Worm (Caenorhabditis elegans) whole organism, young adult: Measurements from ENCODE around the gene daao-1.

ENCODE experiments used
- B0035.1 ChIP-seq: sonication (generic microtip); optimal IDR thresholded peaks from 2 replicates; lab custom pipeline; 2016; ENCODE audit warnings: missing genetic modification characterization, mild to moderate bottlenecking, missing compliant biosample characterization, missing genotype, missing genetic modification reagents
- C06A6.2 ChIP-seq: fragments of 200-800 bp; sonication (Bioruptor generic); conservative IDR thresholded peaks from 2 replicates; pipeline ENCODE4 v1.3.6; 2022; ENCODE audit warnings: missing genetic modification characterization, missing compliant biosample characterization
- C17E4.6 ChIP-seq: fragments of 200-800 bp; sonication (Bioruptor generic); IDR thresholded peaks from 2 replicates; pipeline ENCODE4 v1.3.6; 2022; ENCODE audit warnings: missing genetic modification reagents, missing genetic modification characterization, missing compliant biosample characterization
- F33H1.4 ChIP-seq: fragments of 200-800 bp; sonication (Bioruptor generic); IDR thresholded peaks from 2 replicates; pipeline ENCODE4 v1.3.6; 2022; ENCODE audit warnings: missing genetic modification reagents, missing genetic modification characterization, missing compliant biosample characterization
- F37B4.10 ChIP-seq: fragments of 200-800 bp; sonication (Bioruptor generic); IDR thresholded peaks from 2 replicates; pipeline ENCODE4 v1.3.6; 2022; ENCODE audit warnings: missing genetic modification characterization, missing compliant biosample characterization
- F39B2.1 ChIP-seq: fragments of 200-800 bp; sonication (Bioruptor generic); IDR thresholded peaks from 2 replicates; pipeline ENCODE4 v1.3.6; 2022; ENCODE audit warnings: missing genetic modification reagents, missing genetic modification characterization, missing compliant biosample characterization
- F49E8.2 ChIP-seq: sonication (generic microtip); optimal IDR thresholded peaks from 3 replicates; lab custom pipeline; 2017; ENCODE audit warnings: missing genetic modification characterization, mild to moderate bottlenecking, missing compliant biosample characterization, antibody characterized with exemption, moderate library complexity; ENCODE audit not compliant: insufficient read depth
- F52B5.7 ChIP-seq: sonication (generic microtip); optimal IDR thresholded peaks from 2 replicates; lab custom pipeline; 2016; ENCODE audit warnings: mild to moderate bottlenecking, missing genetic modification characterization, missing compliant biosample characterization
- F57A8.1 ChIP-seq: fragments of 200-800 bp; sonication (Bioruptor generic); optimal IDR thresholded peaks from 2 replicates; lab custom pipeline; 2018; ENCODE audit warnings: mild to moderate bottlenecking, missing genetic modification characterization, moderate library complexity, missing compliant biosample characterization
- K11D2.4 ChIP-seq: fragments of 200-800 bp; sonication (Bioruptor generic); IDR thresholded peaks from 2 replicates; pipeline ENCODE4 v1.3.6; 2022; ENCODE audit warnings: missing genetic modification reagents, missing genetic modification characterization, missing compliant biosample characterization
- Y53F4B.3 ChIP-seq: fragments of 200-800 bp; sonication (Bioruptor generic); IDR thresholded peaks from 2 replicates; pipeline ENCODE4 v1.3.6; 2022; ENCODE audit warnings: missing genetic modification reagents, missing genetic modification characterization, missing compliant biosample characterization
- Y67H2A.10 ChIP-seq: fragments of 200-800 bp; sonication (Bioruptor generic); conservative IDR thresholded peaks from 2 replicates; pipeline ENCODE4 v1.3.6; 2022; ENCODE audit warnings: missing genetic modification reagents, missing genetic modification characterization, missing compliant biosample characterization
- akir-1 ChIP-seq: fragments of 200-800 bp; sonication (Bioruptor generic); optimal IDR thresholded peaks from 2 replicates; lab custom pipeline; 2018; ENCODE audit warnings: mild to moderate bottlenecking, missing genetic modification characterization, moderate library complexity, missing compliant biosample characterization
- atf-7 ChIP-seq: sonication (generic microtip); optimal IDR thresholded peaks from 2 replicates; lab custom pipeline; 2017; ENCODE audit warnings: mild to moderate bottlenecking, missing genetic modification characterization, missing compliant biosample characterization
- cebp-1 ChIP-seq, 2 experiments: fragments of 200-800 bp in 1 of 2; sonication (Bioruptor generic) in 1 of 2; sonication (generic microtip) in 1 of 2; IDR thresholded peaks in 1 of 2; optimal IDR thresholded peaks in 1 of 2; 2 replicates each; pipeline versions ENCODE4 v1.3.6 to Lab custom; 2017 to 2022; ENCODE audit warnings: missing compliant biosample characterization in 2 of 2, missing genetic modification characterization in 2 of 2, mild to moderate bottlenecking in 1 of 2, missing genetic modification reagents in 1 of 2, moderate library complexity in 1 of 2
- cebp-2 ChIP-seq: fragments of 200-800 bp; sonication (Bioruptor generic); IDR thresholded peaks from 2 replicates; pipeline ENCODE4 v1.3.6; 2022; ENCODE audit warnings: missing genetic modification characterization, missing compliant biosample characterization
- ceh-100 ChIP-seq: fragments of 200-800 bp; sonication (Bioruptor generic); IDR thresholded peaks from 2 replicates; pipeline ENCODE4 v1.3.6; 2022; ENCODE audit warnings: missing genetic modification reagents, missing genetic modification characterization, missing compliant biosample characterization
- ceh-79 ChIP-seq: sonication (generic microtip); optimal IDR thresholded peaks from 2 replicates; lab custom pipeline; 2017; ENCODE audit warnings: mild to moderate bottlenecking, missing genetic modification characterization, missing compliant biosample characterization
- dox-1 ChIP-seq: fragments of 200-800 bp; sonication (Bioruptor generic); IDR thresholded peaks from 2 replicates; pipeline ENCODE4 v1.3.6; 2022; ENCODE audit warnings: missing genetic modification reagents, missing genetic modification characterization, missing compliant biosample characterization
- dpl-1 ChIP-seq: fragments of 150-350 bp; optimal IDR thresholded peaks from 2 replicates; lab custom pipeline; 2014; ENCODE audit warnings: missing biosample characterization, missing genetic modification reagents, missing genetic modification characterization
- egl-44 ChIP-seq: fragments of 200-800 bp; sonication (Bioruptor generic); IDR thresholded peaks from 2 replicates; pipeline ENCODE4 v1.3.6; 2022; ENCODE audit warnings: missing genetic modification reagents, missing genetic modification characterization, missing compliant biosample characterization
- ekl-4 ChIP-seq: fragments of 200-800 bp; sonication (Bioruptor generic); IDR thresholded peaks from 2 replicates; pipeline ENCODE4 v1.3.6; 2022; ENCODE audit warnings: missing genetic modification reagents, missing genetic modification characterization, missing compliant biosample characterization
- fkh-3 ChIP-seq: sonication (generic microtip); optimal IDR thresholded peaks from 2 replicates; lab custom pipeline; 2016; ENCODE audit warnings: mild to moderate bottlenecking, missing genetic modification characterization, missing compliant biosample characterization
- him-1 ChIP-seq: sonication (generic microtip); optimal IDR thresholded peaks from 2 replicates; lab custom pipeline; 2016; ENCODE audit warnings: missing genotype, missing genetic modification reagents, missing genetic modification characterization, missing compliant biosample characterization
- hlh-26 ChIP-seq: fragments of 200-800 bp; sonication (Bioruptor generic); conservative IDR thresholded peaks from 2 replicates; pipeline ENCODE4 v1.3.6; 2022; ENCODE audit warnings: missing genetic modification reagents, missing genetic modification characterization, missing compliant biosample characterization
- hsf-1 ChIP-seq: fragments of 200-800 bp; sonication (Bioruptor generic); IDR thresholded peaks from 2 replicates; pipeline ENCODE4 v1.3.6; 2022; ENCODE audit warnings: missing genetic modification reagents, missing genetic modification characterization, missing compliant biosample characterization
- let-526 ChIP-seq: fragments of 200-800 bp; sonication (Bioruptor generic); IDR thresholded peaks from 2 replicates; pipeline ENCODE4 v1.3.6; 2022; ENCODE audit warnings: missing genetic modification reagents, missing genetic modification characterization, missing compliant biosample characterization
- let-607 ChIP-seq, 2 experiments: fragments of 200-800 bp in 1 of 2; sonication (Bioruptor generic) in 1 of 2; sonication (generic microtip) in 1 of 2; optimal IDR thresholded peaks; 2 replicates each; lab custom pipeline; 2016 to 2018; ENCODE audit warnings: mild to moderate bottlenecking in 2 of 2, missing compliant biosample characterization in 2 of 2, missing genetic modification characterization in 2 of 2, moderate library complexity in 2 of 2, missing genotype in 1 of 2
- lin-26 ChIP-seq: fragments of 200-800 bp; sonication (Bioruptor generic); IDR thresholded peaks from 2 replicates; pipeline ENCODE4 v1.3.6; 2022; ENCODE audit warnings: missing genetic modification reagents, missing genetic modification characterization, missing compliant biosample characterization
- lin-35 ChIP-seq, 3 experiments: fragments of 150-350 bp in 2 of 3; sonication (generic microtip) in 1 of 3; optimal IDR thresholded peaks; 2 replicates each; lab custom pipeline; 2014 to 2018; ENCODE audit warnings: missing biosample characterization in 3 of 3, missing genetic modification characterization in 3 of 3, missing genetic modification reagents in 3 of 3
- lin-54 ChIP-seq: fragments of 200-800 bp; sonication (Bioruptor generic); optimal IDR thresholded peaks from 2 replicates; lab custom pipeline; 2018; ENCODE audit warnings: mild to moderate bottlenecking, missing genetic modification characterization, missing compliant biosample characterization
- lsy-27 ChIP-seq: sonication (generic microtip); optimal IDR thresholded peaks from 2 replicates; lab custom pipeline; 2017; ENCODE audit warnings: missing genetic modification characterization, mild to moderate bottlenecking, missing compliant biosample characterization, antibody characterized with exemption, missing genotype, borderline replicate concordance; ENCODE audit not compliant: insufficient read depth
- madf-6 ChIP-seq: fragments of 200-800 bp; sonication (Bioruptor generic); IDR thresholded peaks from 2 replicates; pipeline ENCODE4 v1.3.6; 2022; ENCODE audit warnings: missing genetic modification reagents, missing genetic modification characterization, missing compliant biosample characterization
- mxl-1 ChIP-seq: sonication (generic microtip); optimal IDR thresholded peaks from 2 replicates; lab custom pipeline; 2016; ENCODE audit warnings: missing genetic modification characterization, missing compliant biosample characterization
- nfyb-1 ChIP-seq: fragments of 200-800 bp; sonication (Bioruptor generic); IDR thresholded peaks from 2 replicates; pipeline ENCODE4 v1.3.6; 2022; ENCODE audit warnings: missing genetic modification reagents, missing genetic modification characterization, missing compliant biosample characterization
- pbrm-1 ChIP-seq: fragments of 200-800 bp; sonication (Bioruptor generic); IDR thresholded peaks from 2 replicates; pipeline ENCODE4 v1.3.6; 2022; ENCODE audit warnings: missing genetic modification reagents, missing genetic modification characterization, missing compliant biosample characterization
- rec-8 ChIP-seq, 2 experiments: sonication (generic microtip); optimal IDR thresholded peaks; 2 replicates each; lab custom pipeline; 2016; ENCODE audit warnings: mild to moderate bottlenecking in 2 of 2, missing genetic modification characterization in 2 of 2, missing genetic modification reagents in 2 of 2, missing genotype in 2 of 2, missing biosample characterization in 1 of 2, missing compliant biosample characterization in 1 of 2, moderate library complexity in 1 of 2
- tbp1 ChIP-seq: fragments of 200-800 bp; sonication (Bioruptor generic); optimal IDR thresholded peaks from 2 replicates; lab custom pipeline; 2018; ENCODE audit warnings: mild to moderate bottlenecking, missing genetic modification characterization, missing compliant biosample characterization
- tbx-9 ChIP-seq: sonication (generic microtip); optimal IDR thresholded peaks from 2 replicates; lab custom pipeline; 2016; ENCODE audit warnings: borderline replicate concordance, missing genetic modification characterization, inconsistent platforms, missing compliant biosample characterization
- tlf-1 ChIP-seq: fragments of 200-800 bp; sonication (Bioruptor generic); optimal IDR thresholded peaks from 2 replicates; lab custom pipeline; 2018; ENCODE audit warnings: mild to moderate bottlenecking, missing genetic modification characterization, missing compliant biosample characterization
- unc-130 ChIP-seq: sonication (generic microtip); optimal IDR thresholded peaks from 2 replicates; lab custom pipeline; 2016; ENCODE audit warnings: missing genetic modification reagents, missing genetic modification characterization, missing compliant biosample characterization
- zfh-2 ChIP-seq: fragments of 200-800 bp; sonication (Bioruptor generic); conservative IDR thresholded peaks from 2 replicates; pipeline ENCODE4 v1.3.6; 2022; ENCODE audit warnings: missing genetic modification reagents, missing genetic modification characterization, missing compliant biosample characterization
- ztf-22 ChIP-seq: fragments of 200-800 bp; sonication (Bioruptor generic); optimal IDR thresholded peaks from 2 replicates; lab custom pipeline; 2018; ENCODE audit warnings: mild to moderate bottlenecking, missing genetic modification characterization, moderate library complexity, missing compliant biosample characterization
- ztf-25 ChIP-seq: fragments of 200-800 bp; sonication (Bioruptor generic); IDR thresholded peaks from 2 replicates; pipeline ENCODE4 v1.3.6; 2022; ENCODE audit warnings: missing genetic modification reagents, missing genetic modification characterization, missing compliant biosample characterization
- ztf-26 ChIP-seq: sonication (generic microtip); optimal IDR thresholded peaks from 2 replicates; lab custom pipeline; 2017; ENCODE audit warnings: missing genetic modification characterization, missing compliant biosample characterization
- ztf-28 ChIP-seq: fragments of 200-800 bp; sonication (Bioruptor generic); IDR thresholded peaks from 2 replicates; pipeline ENCODE4 v1.3.6; 2022; ENCODE audit warnings: missing genetic modification reagents, missing genetic modification characterization, missing compliant biosample characterization

The daao-1 gene

ce11 chrIV:2602862-2603189 lies 11.2 kb upstream of the daao-1 start (continued):
- no peak for TF ChIP-seq dpl-1
- no peak for TF ChIP-seq K11D2.4 (GFP tag; lab: Robert Waterston, UW)
- TF ChIP-seq B0035.1, result no peak
- no peak for TF ChIP-seq lin-54 (GFP tag; lab: Kevin White, UChicago)
- no peak for TF ChIP-seq Y53F4B.3 (GFP tag; lab: Robert Waterston, UW)
- TF ChIP-seq ceh-100 (GFP tag; lab: Robert Waterston, UW), result no peak
- no peak for TF ChIP-seq Y67H2A.10 (GFP tag; lab: Robert Waterston, UW)
- TF ChIP-seq hsf-1, result 0 out of 2 replicates have a peak, but pooled peaks have one; percentile 23
- TF ChIP-seq nfyb-1 (GFP tag; lab: Robert Waterston, UW), result no peak
- no peak for TF ChIP-seq hlh-26 (GFP tag; lab: Robert Waterston, UW)
- peak; percentile 84 for TF ChIP-seq zfh-2 (GFP tag; lab: Robert Waterston, UW)
- no peak for TF ChIP-seq lsy-27 (tag; lab: Kevin White, UChicago)
- no peak for TF ChIP-seq ekl-4 (GFP tag; lab: Robert Waterston, UW)
- TF ChIP-seq cebp-1 (GFP tag; IDR thresholded peaks at IDR 0.05; lab: Robert Waterston, UW), result no peak
- no peak for TF ChIP-seq cebp-1 (tag; optimal IDR thresholded peaks at IDR 0.05; lab: Kevin White, UChicago)
- no peak for TF ChIP-seq lin-35 (GFP tag; optimal IDR thresholded peaks at IDR 0.05; lab: Kevin White, UChicago)
- TF ChIP-seq atf-7 (tag; lab: Kevin White, UChicago), result no peak
- TF ChIP-seq cebp-2 (GFP tag; lab: Robert Waterston, UW), result no peak
- TF ChIP-seq tbp1, result peak; percentile 47
- no peak for TF ChIP-seq mxl-1 (tag; lab: Kevin White, UChicago)
- no peak for TF ChIP-seq ceh-79 (tag; lab: Kevin White, UChicago)
- no peak; the same call in 1 of the 2 replicates for TF ChIP-seq madf-6 (GFP tag; lab: Robert Waterston, UW)
- no peak for TF ChIP-seq him-1 (tag; lab: Kevin White, UChicago)
- TF ChIP-seq ztf-26 (tag; lab: Kevin White, UChicago), result no peak
- peak; percentile 51; the same call in 1 of the 2 replicates for TF ChIP-seq pbrm-1 (GFP tag; lab: Robert Waterston, UW)
- no peak for TF ChIP-seq akir-1 (GFP tag; lab: Kevin White, UChicago)
- TF ChIP-seq F49E8.2, result no peak

ce11 chrIV:2603556-2604021 lies 10.4 kb upstream of the daao-1 start:
- TF ChIP-seq akir-1 (GFP tag; lab: Kevin White, UChicago) (no peak), let-526 (GFP tag; lab: Robert Waterston, UW) (no peak), egl-44 (no peak), F33H1.4 (GFP tag; lab: Robert Waterston, UW) (peak; percentile 34; the same call in 1 of the 2 replicates), lin-26 (GFP tag; lab: Robert Waterston, UW) (peak; percentile 83), F39B2.1 (GFP tag; lab: Robert Waterston, UW) (no peak), C06A6.2 (GFP tag; lab: Robert Waterston, UW) (no peak), K11D2.4 (GFP tag; lab: Robert Waterston, UW) (0 out of 2 replicates have a peak, but pooled peaks have one; percentile 23), tbx-9 (tag; lab: Kevin White, UChicago) (no peak), F57A8.1 (GFP tag; lab: Kevin White, UChicago) (no peak), lin-54 (GFP tag; lab: Kevin White, UChicago) (no peak), tlf-1 (GFP tag; lab: Kevin White, UChicago) (no peak), unc-130 (no peak), C17E4.6 (no peak), zfh-2 (GFP tag; lab: Robert Waterston, UW) (peak; percentile 77), dox-1 (no peak; the same call in 1 of the 2 replicates), fkh-3 (tag; lab: Kevin White, UChicago) (no peak), ceh-100 (GFP tag; lab: Robert Waterston, UW) (no peak), him-1 (tag; lab: Kevin White, UChicago) (no peak), ztf-22 (GFP tag; lab: Kevin White, UChicago) (no peak), ztf-28 (GFP tag; lab: Robert Waterston, UW) (no peak), ztf-25 (GFP tag; lab: Robert Waterston, UW) (no peak), tbp1 (peak; percentile 50), rec-8 (tag; optimal IDR thresholded peaks at IDR 0.05; lab: Kevin White, UChicago) (no peak), F37B4.10 (GFP tag; lab: Robert Waterston, UW) (0 out of 2 replicates have a peak, but pooled peaks have one; percentile 52), let-607 (tag; optimal IDR thresholded peaks at IDR 0.05; lab: Kevin White, UChicago) (no peak), F52B5.7 (tag; lab: Kevin White, UChicago) (no peak)
